Worm (Caenorhabditis elegans) whole organism, mixed stage, embryonic: ENCODE data around the gene ints-6.

ENCODE experiments used
- blmp-1 ChIP-seq: fragments of 150-350 bp; optimal IDR thresholded peaks from 2 replicates; lab custom pipeline; 2014; ENCODE audit warnings: missing biosample characterization, missing genetic modification characterization
- elt-1 ChIP-seq: sonication (generic microtip); optimal IDR thresholded peaks from 2 replicates; lab custom pipeline; 2017; ENCODE audit warnings: missing genetic modification characterization, mild to moderate bottlenecking, missing compliant biosample characterization, antibody characterized with exemption, moderate library complexity, borderline replicate concordance; ENCODE audit not compliant: insufficient read depth
- lin-13 ChIP-seq: fragments of 150-350 bp; optimal IDR thresholded peaks from 2 replicates; lab custom pipeline; 2014; ENCODE audit warnings: missing biosample characterization, missing genetic modification characterization
- mab-5 ChIP-seq: fragments of 150-350 bp; optimal IDR thresholded peaks from 2 replicates; lab custom pipeline; 2014; ENCODE audit warnings: missing biosample characterization, missing genetic modification characterization
- nhr-12 ChIP-seq: fragments of 150-350 bp; optimal IDR thresholded peaks from 2 replicates; lab custom pipeline; 2014; ENCODE audit warnings: missing biosample characterization, missing genetic modification characterization
- sem-2 ChIP-seq: fragments of 200-800 bp; sonication (Bioruptor generic); optimal IDR thresholded peaks from 2 replicates; lab custom pipeline; 2018; ENCODE audit warnings: mild to moderate bottlenecking, missing genetic modification characterization, missing compliant biosample characterization
- snpc-4 ChIP-seq: fragments of 150-350 bp; optimal IDR thresholded peaks from 2 replicates; lab custom pipeline; 2014; ENCODE audit warnings: missing biosample characterization, missing genetic modification characterization
- unc-39 ChIP-seq: fragments of 150-350 bp; optimal IDR thresholded peaks from 2 replicates; lab custom pipeline; 2014; ENCODE audit warnings: missing biosample characterization, missing genetic modification characterization
- unc-62 ChIP-seq: fragments of 150-350 bp; optimal IDR thresholded peaks from 2 replicates; lab custom pipeline; 2014; ENCODE audit warnings: missing biosample characterization, missing genetic modification reagents, missing genetic modification characterization
- zip-8 ChIP-seq: fragments of 150-350 bp; optimal IDR thresholded peaks from 2 replicates; lab custom pipeline; 2014; ENCODE audit warnings: missing biosample characterization, missing genetic modification characterization

DNA sequence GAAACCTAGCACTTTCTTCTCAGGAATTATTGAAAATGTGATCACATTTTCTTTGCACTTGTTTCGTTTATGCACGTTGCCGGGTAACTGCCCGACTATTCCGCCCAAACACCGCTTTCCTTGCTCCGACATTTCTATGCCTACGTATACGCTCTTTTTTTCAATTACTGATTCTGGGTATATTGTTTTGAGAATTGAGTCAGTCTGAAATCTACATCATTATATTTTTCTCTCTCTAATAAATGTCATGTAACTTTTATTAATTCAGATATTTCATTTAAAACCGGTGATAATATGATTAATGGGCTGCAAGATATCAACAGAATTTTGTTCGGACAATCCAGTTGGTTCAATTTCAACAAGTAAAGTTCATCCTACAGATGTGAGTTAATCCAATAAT is 5.9 kb downstream of the ints-6 start, which contains the start of gene ttll-11:
- TF ChIP-seq snpc-4 (tag; lab: Kevin White, UChicago) (no peak), elt-1 (tag; lab: Kevin White, UChicago) (no peak), zip-8 (tag; lab: Kevin White, UChicago) (no peak), unc-62 (GFP tag; lab: Kevin White, UChicago) (no peak), nhr-12 (no peak), lin-13 (no peak), blmp-1 (no peak), unc-39 (no peak), sem-2 (GFP tag; lab: Kevin White, UChicago) (no peak), mab-5 (no peak)
